Fruit fly (Drosophila melanogaster) whole organism: Measurements from ENCODE around the gene Fmr1.

Experiments
- CG8478 ChIP-seq: fragments of >200 bp; optimal IDR thresholded peaks from 2 replicates; lab custom pipeline; 2018; ENCODE audit warnings: inconsistent platforms
- Dll ChIP-seq: fragments of >200 bp; optimal IDR thresholded peaks from 2 replicates; lab custom pipeline; 2017
- EcR ChIP-seq, 2 experiments: fragments of >200 bp; optimal IDR thresholded peaks; 2 replicates each; lab custom pipeline; 2017; ENCODE audit warnings: missing biosample characterization in 2 of 2, missing genetic modification characterization in 2 of 2, missing genetic modification reagents in 2 of 2
- pan ChIP-seq: fragments of >200 bp; optimal IDR thresholded peaks from 2 replicates; lab custom pipeline; 2017
- psq ChIP-seq: fragments of >200 bp; optimal IDR thresholded peaks from 2 replicates; lab custom pipeline; 2017
- usp ChIP-seq: fragments of >200 bp; optimal IDR thresholded peaks from 2 replicates; lab custom pipeline; 2017; ENCODE audit warnings: missing biosample characterization, missing genetic modification characterization, mixed read lengths

Gene Fmr1

DNA sequence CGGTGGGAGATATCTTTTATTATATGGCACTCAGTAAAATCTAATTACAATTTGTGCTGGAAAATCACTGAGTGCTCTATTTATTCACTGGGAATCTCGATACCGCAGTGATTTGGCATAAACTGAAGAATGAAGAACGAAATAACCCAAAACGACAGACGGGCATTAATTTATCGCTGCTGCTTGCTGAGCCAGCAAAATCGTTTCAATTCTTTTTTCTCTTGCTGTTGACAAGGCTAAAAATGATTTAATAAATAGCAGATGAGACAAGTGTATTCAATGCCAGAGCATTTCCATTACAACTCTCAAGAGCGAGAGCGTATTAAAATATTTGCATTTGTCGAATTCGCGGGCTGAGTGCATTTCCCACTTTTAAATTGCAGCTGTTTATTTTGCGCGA lies 5.9 kb upstream of the Fmr1 start:
- no peak for TF ChIP-seq usp (GFP tag; lab: Kevin White, UChicago)
- TF ChIP-seq CG8478 (lab: Kevin White, UChicago): no peak
- no peak for TF ChIP-seq EcR (GFP tag; optimal IDR thresholded peaks at IDR 0.05; lab: Kevin White, UChicago)
- no peak for TF ChIP-seq psq
- TF ChIP-seq pan (lab: Kevin White, UChicago): no peak
- TF ChIP-seq Dll (lab: Kevin White, UChicago): no peak

dm6 chr3R:10114915-10115534 lies 5.1 kb upstream of the Fmr1 start:
- TF ChIP-seq CG8478 (lab: Kevin White, UChicago): no peak
- TF ChIP-seq EcR (GFP tag; optimal IDR thresholded peaks at IDR 0.05; lab: Kevin White, UChicago): no peak
- TF ChIP-seq psq: no peak
- no peak for TF ChIP-seq pan (lab: Kevin White, UChicago)
- TF ChIP-seq Dll (lab: Kevin White, UChicago): no peak
- TF ChIP-seq usp (GFP tag; lab: Kevin White, UChicago): no peak

- TF ChIP-seq Dll (lab: Kevin White, UChicago) (no peak), usp (GFP tag; lab: Kevin White, UChicago) (no peak)
Observed at dm6 chr3R:10113746-10114145, 3.8 kb upstream of the Fmr1 start.

- TF ChIP-seq pan (lab: Kevin White, UChicago): no peak
- TF ChIP-seq usp (GFP tag; lab: Kevin White, UChicago): no peak
- no peak for TF ChIP-seq CG8478 (lab: Kevin White, UChicago)
- TF ChIP-seq Dll (lab: Kevin White, UChicago): no peak
- no peak for TF ChIP-seq psq
- TF ChIP-seq EcR (GFP tag; optimal IDR thresholded peaks at IDR 0.05; lab: Kevin White, UChicago): no peak
Observed at dm6 chr3R:10112195-10112594, 2.3 kb upstream of the Fmr1 start, which contains the start of gene CAH7. TSS of gene CAH7 (plus strand) at chr3R:10112237.

- TF ChIP-seq CG8478 (lab: Kevin White, UChicago) (no peak), Dll (lab: Kevin White, UChicago) (no peak), psq (no peak), usp (GFP tag; lab: Kevin White, UChicago) (no peak), EcR (GFP tag; optimal IDR thresholded peaks at IDR 0.05; lab: Kevin White, UChicago) (no peak), pan (lab: Kevin White, UChicago) (no peak)
Observed at dm6 chr3R:10111815-10112185, 1.9 kb upstream of the Fmr1 start.

DNA sequence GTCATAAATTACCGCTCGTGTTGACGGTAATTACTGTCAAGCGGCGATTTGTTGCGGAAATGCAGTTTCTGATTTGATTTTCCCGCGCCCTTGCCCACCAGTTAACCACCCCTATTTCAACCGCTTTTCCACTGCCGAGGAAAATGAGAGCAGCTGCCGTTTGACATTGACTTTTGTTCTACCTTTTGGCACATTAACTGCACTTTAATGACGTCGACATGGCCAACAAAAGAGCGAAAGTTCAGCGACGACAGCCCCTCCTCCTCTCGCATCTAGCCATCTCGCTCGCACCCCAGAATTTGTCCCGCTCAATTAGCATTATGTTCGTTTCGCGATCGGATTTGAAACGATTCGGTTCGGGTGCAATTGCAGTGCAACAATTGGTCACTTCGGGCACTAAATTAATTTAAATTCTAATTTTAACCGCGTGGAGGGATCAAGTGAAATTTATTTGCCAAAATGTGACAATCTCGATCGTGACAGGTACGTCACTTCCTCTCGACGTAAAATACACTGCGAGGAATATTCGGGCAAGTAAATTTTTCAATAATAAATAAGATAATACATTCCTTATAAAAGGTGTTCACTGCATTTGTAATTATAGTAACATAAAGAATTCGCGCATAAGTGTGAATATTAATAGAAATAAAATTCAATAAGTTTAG lies 1.4 kb upstream of the Fmr1 start:
- TF ChIP-seq usp (GFP tag; lab: Kevin White, UChicago): no peak
- TF ChIP-seq psq: no peak
- no peak for TF ChIP-seq CG8478 (lab: Kevin White, UChicago)
- no peak for TF ChIP-seq Dll (lab: Kevin White, UChicago)
- TF ChIP-seq pan (lab: Kevin White, UChicago): no peak
- no peak for TF ChIP-seq EcR (GFP tag; optimal IDR thresholded peaks at IDR 0.05; lab: Kevin White, UChicago)

- TF ChIP-seq psq: no peak
- peak in 1 of 2 experiments; percentile 51 for TF ChIP-seq EcR (GFP tag; optimal IDR thresholded peaks at IDR 0.05; lab: Kevin White, UChicago)
- no peak for TF ChIP-seq pan (lab: Kevin White, UChicago)
- TF ChIP-seq CG8478 (lab: Kevin White, UChicago): no peak
- TF ChIP-seq Dll (lab: Kevin White, UChicago): peak; percentile 95
- TF ChIP-seq usp (GFP tag; lab: Kevin White, UChicago): no peak
Observed at dm6 chr3R:10109212-10109880, 575 bp downstream of the Fmr1 start.

dm6 chr3R:10108289-10108928 lies 1.5 kb downstream of the Fmr1 start:
- no peak for TF ChIP-seq EcR (GFP tag; optimal IDR thresholded peaks at IDR 0.05; lab: Kevin White, UChicago)
- TF ChIP-seq psq: no peak
- no peak for TF ChIP-seq pan (lab: Kevin White, UChicago)
- no peak for TF ChIP-seq Dll (lab: Kevin White, UChicago)
- TF ChIP-seq usp (GFP tag; lab: Kevin White, UChicago): no peak
- no peak for TF ChIP-seq CG8478 (lab: Kevin White, UChicago)

DNA sequence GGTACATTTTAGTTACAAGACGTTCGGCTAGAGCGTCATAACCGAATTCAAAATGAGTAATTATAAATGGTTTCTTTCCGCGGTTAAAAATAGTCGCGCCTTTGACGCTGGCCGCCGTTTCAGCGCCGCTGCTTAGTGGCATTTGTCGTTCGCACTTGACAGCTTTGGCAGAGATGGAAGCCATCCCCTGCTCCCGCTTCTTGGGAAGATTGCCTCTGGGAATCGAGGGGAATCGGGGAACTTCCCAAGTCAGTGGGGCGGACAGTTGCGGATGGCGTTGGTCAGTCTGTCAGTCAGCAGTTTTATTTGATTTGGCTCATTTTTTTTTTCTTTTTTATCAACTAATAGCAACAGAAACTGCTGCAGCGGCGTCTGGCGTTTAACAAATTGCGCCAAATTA lies 3.1 kb downstream of the Fmr1 start:
- TF ChIP-seq EcR (GFP tag; optimal IDR thresholded peaks at IDR 0.05; lab: Kevin White, UChicago) (no peak), Dll (lab: Kevin White, UChicago) (no peak), CG8478 (lab: Kevin White, UChicago) (no peak), usp (GFP tag; lab: Kevin White, UChicago) (no peak)

dm6 chr3R:10100498-10101196 lies 9.3 kb downstream of the Fmr1 start:
- TF ChIP-seq EcR (GFP tag; optimal IDR thresholded peaks at IDR 0.05; lab: Kevin White, UChicago) (no peak), psq (no peak), usp (GFP tag; lab: Kevin White, UChicago) (no peak), CG8478 (lab: Kevin White, UChicago) (no peak), pan (lab: Kevin White, UChicago) (no peak), Dll (lab: Kevin White, UChicago) (no peak)

DNA sequence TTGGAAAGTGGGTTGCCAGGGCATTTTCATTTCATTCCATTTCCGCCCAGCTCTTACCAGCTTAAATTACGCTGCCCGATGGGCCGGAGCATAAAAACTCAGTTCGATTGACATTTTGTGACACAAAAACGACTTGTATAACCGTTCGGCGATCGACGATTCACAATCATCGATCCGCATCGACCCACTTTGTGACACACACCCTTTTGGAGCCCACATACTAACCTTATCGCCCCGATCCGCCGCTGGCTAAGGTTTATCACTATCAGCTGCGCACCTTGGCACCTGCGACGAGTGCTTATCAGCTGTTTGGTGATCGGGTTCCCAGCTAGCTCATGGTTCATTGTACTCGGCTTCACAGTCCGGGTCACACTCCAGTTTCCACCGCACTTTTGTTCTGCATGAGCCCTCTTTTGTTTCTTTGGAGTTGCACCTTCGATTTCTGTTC lies 10.5 kb downstream of the Fmr1 start:
- TF ChIP-seq pan (lab: Kevin White, UChicago): no peak
- no peak for TF ChIP-seq usp (GFP tag; lab: Kevin White, UChicago)
- no peak for TF ChIP-seq Dll (lab: Kevin White, UChicago)
- no peak for TF ChIP-seq psq
- no peak for TF ChIP-seq CG8478 (lab: Kevin White, UChicago)
- TF ChIP-seq EcR (GFP tag; optimal IDR thresholded peaks at IDR 0.05; lab: Kevin White, UChicago): no peak
